Fruit fly (Drosophila melanogaster) whole organism, embryonic: Measurements from ENCODE around the gene Gsc.

Experiments used
- CG12299 ChIP-seq: fragments of 200-800 bp; sonication (Bioruptor generic); optimal IDR thresholded peaks from 2 replicates; lab custom pipeline; 2018; ENCODE audit warnings: missing biosample characterization, mild to moderate bottlenecking, missing genetic modification characterization
- CG13775 ChIP-seq: fragments of 200-800 bp; sonication (Bioruptor generic); optimal IDR thresholded peaks from 3 replicates; lab custom pipeline; 2017; ENCODE audit warnings: missing biosample characterization, mild to moderate bottlenecking, missing genetic modification characterization
- CG16813 ChIP-seq: fragments of 200-800 bp; sonication (Bioruptor generic); IDR thresholded peaks from 3 replicates; pipeline ENCODE4 v1.3.6; 2022; ENCODE audit warnings: missing biosample characterization, missing genetic modification characterization; ENCODE audit not compliant: partially characterized antibody
- CG16863 ChIP-seq: fragments of 200-800 bp; sonication (Bioruptor generic); optimal IDR thresholded peaks from 3 replicates; lab custom pipeline; 2016; ENCODE audit warnings: missing biosample characterization, missing genetic modification characterization
- CG18011 ChIP-seq: fragments of 200-800 bp; sonication (Bioruptor generic); optimal IDR thresholded peaks from 2 replicates; lab custom pipeline; 2017; ENCODE audit warnings: missing biosample characterization, missing genetic modification characterization, mild to moderate bottlenecking, moderate library complexity, missing genotype
- CG3726 ChIP-seq: fragments of 200-800 bp; sonication (Bioruptor generic); IDR thresholded peaks from 3 replicates; pipeline ENCODE4, ENCODE4 v1.3.6; 2022; ENCODE audit warnings: missing biosample characterization, missing genetic modification characterization
- CG3995 ChIP-seq: fragments of 200-800 bp; sonication (Bioruptor generic); optimal IDR thresholded peaks from 3 replicates; lab custom pipeline; 2016; ENCODE audit warnings: missing biosample characterization, missing genetic modification characterization
- CG6765 ChIP-seq: fragments of 200-800 bp; sonication (Bioruptor generic); optimal IDR thresholded peaks from 3 replicates; lab custom pipeline; 2017; ENCODE audit warnings: missing biosample characterization, mild to moderate bottlenecking, missing genetic modification characterization
- CG8290 ChIP-seq, 3 experiments: fragments of 200-800 bp; sonication (Bioruptor generic); optimal IDR thresholded peaks; 2 replicates each; lab custom pipeline; 2016 to 2019; ENCODE audit warnings: missing biosample characterization in 3 of 3, missing genetic modification characterization in 3 of 3, mild to moderate bottlenecking in 2 of 3, moderate library complexity in 1 of 3
- Deaf1 ChIP-seq: fragments of 200-800 bp; optimal IDR thresholded peaks from 3 replicates; lab custom pipeline; 2019; ENCODE audit warnings: missing biosample characterization, mild to moderate bottlenecking, missing genetic modification characterization, moderate library complexity
- Gsc ChIP-seq: fragments of 200-800 bp; sonication (Bioruptor generic); IDR thresholded peaks from 2 replicates; pipeline ENCODE4 v1.3.6; 2022; ENCODE audit warnings: missing biosample characterization, missing genetic modification characterization
- Gug ChIP-seq: fragments of 200-800 bp; sonication (Bioruptor generic); IDR thresholded peaks from 4 replicates; pipeline ENCODE4 v1.3.6; 2022; ENCODE audit warnings: missing biosample characterization, missing genetic modification characterization
- HLH54F ChIP-seq: fragments of 200-800 bp; sonication (Bioruptor generic); optimal IDR thresholded peaks from 3 replicates; lab custom pipeline; 2016; ENCODE audit warnings: missing biosample characterization, missing genetic modification characterization
- Mad ChIP-seq: fragments of 200-800 bp; sonication (Bioruptor generic); optimal IDR thresholded peaks from 2 replicates; lab custom pipeline; 2016; ENCODE audit warnings: missing biosample characterization, missing genetic modification characterization
- Pdp1 ChIP-seq, 2 experiments: fragments of 200-800 bp; sonication (Bioruptor generic); optimal IDR thresholded peaks; 3 replicates each; lab custom pipeline; 2016; ENCODE audit warnings: missing biosample characterization in 2 of 2, missing genetic modification characterization in 2 of 2, mild to moderate bottlenecking in 1 of 2, moderate library complexity in 1 of 2
- Sin3A ChIP-seq: fragments of >200 bp; optimal IDR thresholded peaks from 2 replicates; lab custom pipeline; 2018
- ab ChIP-seq: fragments of 200-800 bp; sonication (Bioruptor generic); optimal IDR thresholded peaks from 2 replicates; lab custom pipeline; 2016; ENCODE audit warnings: missing biosample characterization, missing genetic modification characterization
- amos ChIP-seq: fragments of 200-800 bp; sonication (Bioruptor generic); IDR thresholded peaks from 2 replicates; pipeline ENCODE4 v1.3.6; 2022; ENCODE audit warnings: missing biosample characterization, missing genetic modification characterization; ENCODE audit not compliant: partially characterized antibody
- chinmo ChIP-seq: fragments of 200-800 bp; sonication (Bioruptor generic); IDR thresholded peaks from 4 replicates; pipeline ENCODE4 v1.3.6; 2022; ENCODE audit warnings: missing biosample characterization, missing genetic modification characterization; ENCODE audit not compliant: partially characterized antibody
- corto ChIP-seq: fragments of 200-800 bp; sonication (Bioruptor generic); optimal IDR thresholded peaks from 2 replicates; lab custom pipeline; 2016; ENCODE audit warnings: missing biosample characterization, mild to moderate bottlenecking, missing genetic modification characterization, moderate library complexity
- dysf ChIP-seq: fragments of 200-800 bp; sonication (Bioruptor generic); IDR thresholded peaks from 3 replicates; pipeline ENCODE4 v1.3.6; 2022; ENCODE audit warnings: missing biosample characterization, missing genetic modification characterization
- eve ChIP-seq, 2 experiments: fragments of >200 bp; optimal IDR thresholded peaks; 2 replicates each; lab custom pipeline; 2017; ENCODE audit warnings: missing biosample characterization in 2 of 2, missing genetic modification characterization in 2 of 2
- gsb-n ChIP-seq: fragments of 200-800 bp; sonication (Bioruptor generic); optimal IDR thresholded peaks from 3 replicates; lab custom pipeline; 2018; ENCODE audit warnings: missing biosample characterization, mild to moderate bottlenecking, missing genetic modification characterization
- ind ChIP-seq: fragments of 200-800 bp; sonication (Bioruptor generic); optimal IDR thresholded peaks from 3 replicates; lab custom pipeline; 2016; ENCODE audit warnings: missing biosample characterization, missing genetic modification characterization
- lbe ChIP-seq: fragments of 200-800 bp; sonication (Bioruptor generic); optimal IDR thresholded peaks from 2 replicates; lab custom pipeline; 2016; ENCODE audit warnings: missing biosample characterization, mild to moderate bottlenecking, missing genetic modification characterization
- oc ChIP-seq: fragments of 200-800 bp; sonication (Bioruptor generic); optimal IDR thresholded peaks from 2 replicates; lab custom pipeline; 2018; ENCODE audit warnings: missing biosample characterization, mild to moderate bottlenecking, missing genetic modification characterization, moderate library complexity
- prd ChIP-seq, 3 experiments: fragments of >200 bp in 2 of 3; fragments of 200-800 bp in 1 of 3; sonication (Bioruptor generic) in 1 of 3; optimal IDR thresholded peaks in 2 of 3; IDR thresholded peaks in 1 of 3; 2 replicates in 2 of 3; 3 replicates in 1 of 3; pipeline versions ENCODE4 v1.3.6 to Lab custom; 2017 to 2022; ENCODE audit warnings: missing biosample characterization in 1 of 3, missing genetic modification characterization in 1 of 3
- sd ChIP-seq: fragments of 200-800 bp; sonication (Bioruptor generic); optimal IDR thresholded peaks from 3 replicates; lab custom pipeline; 2018; ENCODE audit warnings: missing biosample characterization, mild to moderate bottlenecking, missing genetic modification characterization, moderate library complexity
- sqz ChIP-seq: fragments of 200-800 bp; sonication (Bioruptor generic); optimal IDR thresholded peaks from 3 replicates; lab custom pipeline; 2018; ENCODE audit warnings: missing biosample characterization, mild to moderate bottlenecking, missing genetic modification characterization
- unc-4 ChIP-seq: fragments of 200-800 bp; sonication (Bioruptor generic); IDR thresholded peaks from 2 replicates; pipeline ENCODE4 v1.3.6; 2022; ENCODE audit warnings: missing biosample characterization, missing genetic modification characterization; ENCODE audit not compliant: partially characterized antibody
- usp ChIP-seq: fragments of >200 bp; optimal IDR thresholded peaks from 2 replicates; lab custom pipeline; 2017; ENCODE audit warnings: missing biosample characterization, missing genetic modification characterization
- wek ChIP-seq: fragments of 200-800 bp; sonication (Bioruptor generic); optimal IDR thresholded peaks from 3 replicates; lab custom pipeline; 2018; ENCODE audit warnings: missing biosample characterization, mild to moderate bottlenecking, missing genetic modification characterization, moderate library complexity
- zen ChIP-seq: fragments of 200-800 bp; sonication (Bioruptor generic); optimal IDR thresholded peaks from 3 replicates; lab custom pipeline; 2018; ENCODE audit warnings: missing biosample characterization, mild to moderate bottlenecking, missing genetic modification characterization, moderate library complexity

Gene Gsc

dm6 chr2L:624317-624716 is 29.8 kb upstream of the Gsc start, which contains the start of gene lectin-21Ca (continued):
- TF ChIP-seq Pdp1 (GFP tag; optimal IDR thresholded peaks at IDR 0.05; lab: Kevin White, UChicago) (no peak), prd (optimal IDR thresholded peaks at IDR 0.05; lab: Kevin White, UChicago) (no peak), prd (GFP tag; IDR thresholded peaks at IDR 0.05; lab: Robert Waterston, UW) (no peak)
- TF ChIP-seq, all 482 proteins: peak for 0

- TF ChIP-seq corto (GFP tag; lab: Kevin White, UChicago) (peak; percentile 49), Gug (GFP tag; lab: Robert Waterston, UW) (no peak), eve (GFP tag; optimal IDR thresholded peaks at IDR 0.05; lab: Kevin White, UChicago) (no peak), lbe (peak; percentile 21), oc (tag; lab: Kevin White, UChicago) (no peak)
Observed at dm6 chr2L:623210-623873, 28.9 kb upstream of the Gsc start.

DNA sequence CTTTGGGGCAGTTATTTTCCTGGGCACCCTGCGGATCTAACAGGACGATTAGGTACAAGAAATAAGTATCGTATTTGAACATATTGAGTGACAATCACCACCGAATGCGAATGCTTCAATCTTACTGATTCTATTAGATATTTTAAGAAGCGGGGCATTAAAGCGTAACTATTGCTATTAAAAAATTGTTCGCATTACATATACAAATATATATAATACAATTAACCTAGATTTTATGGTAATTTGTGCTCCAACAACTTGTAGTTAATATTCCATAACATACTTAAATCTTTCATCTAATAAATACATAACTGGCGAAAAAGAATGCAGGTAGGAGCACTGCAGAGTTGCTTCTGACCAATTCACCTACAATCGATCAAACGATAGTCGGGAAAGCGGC is 26.6 kb upstream of the Gsc start, which contains the start of gene lectin-21Cb:
Gene lectin-21Cb (minus strand): TSS at position 101 of the 400 bp plus-strand sequence.
- TF ChIP-seq CG16813 (no peak), Sin3A (lab: Kevin White, UChicago) (no peak)

DNA sequence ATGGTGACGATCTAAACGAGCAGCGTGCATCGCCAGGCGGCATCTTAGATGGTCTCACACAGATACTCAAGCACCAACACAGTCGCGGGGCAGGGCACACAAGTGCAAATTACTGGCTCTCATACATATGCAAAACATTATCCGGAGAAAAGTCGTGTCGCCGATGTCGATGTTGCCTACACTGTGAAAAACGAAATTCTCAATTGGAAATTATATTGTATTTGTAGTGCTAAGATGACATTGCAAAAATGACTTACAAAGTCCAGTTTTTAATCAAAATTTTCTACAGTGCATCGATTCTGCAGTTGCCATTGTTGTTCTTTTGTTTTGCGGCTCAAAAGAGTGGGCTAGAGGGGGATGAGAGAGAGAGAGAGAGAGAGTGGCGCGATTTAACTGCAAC is 25.3 kb upstream of the Gsc start:
- TF ChIP-seq CG12299 (tag; lab: Kevin White, UChicago): no peak
- no peak for TF ChIP-seq Deaf1
- TF ChIP-seq Gsc (GFP tag; lab: Robert Waterston, UW): 0 out of 2 replicates have a peak, but pooled peaks have one; percentile 8
- TF ChIP-seq, all 482 proteins: peak for 1

- TF ChIP-seq sqz (GFP tag; lab: Kevin White, UChicago) (no peak), sd (tag; lab: Kevin White, UChicago) (no peak), ind (no peak), dysf (no peak), Mad (GFP tag; lab: Kevin White, UChicago) (no peak), gsb-n (tag; lab: Kevin White, UChicago) (no peak), CG8290 (GFP tag; optimal IDR thresholded peaks at IDR 0.05; lab: Kevin White, UChicago) (no peak), CG8290 (tag; optimal IDR thresholded peaks at IDR 0.05; lab: Kevin White, UChicago) (no peak), wek (GFP tag; lab: Kevin White, UChicago) (no peak), oc (tag; lab: Kevin White, UChicago) (no peak), CG3995 (GFP tag; lab: Kevin White, UChicago) (no peak), CG16863 (GFP tag; lab: Kevin White, UChicago) (no peak), usp (no peak), CG3726 (GFP tag; lab: Robert Waterston, UW) (no peak), ab (GFP tag; lab: Kevin White, UChicago) (no peak)
Observed at dm6 chr2L:615023-615422, 20.5 kb upstream of the Gsc start.

- TF ChIP-seq CG3726 (GFP tag; lab: Robert Waterston, UW) (no peak), amos (GFP tag; lab: Robert Waterston, UW) (no peak), CG13775 (GFP tag; lab: Kevin White, UChicago) (no peak), CG6765 (no peak), zen (tag; lab: Kevin White, UChicago) (no peak), unc-4 (GFP tag; lab: Robert Waterston, UW) (no peak), CG18011 (GFP tag; lab: Kevin White, UChicago) (no peak), HLH54F (no peak), chinmo (GFP tag; lab: Robert Waterston, UW) (no peak)
- TF ChIP-seq, all 482 proteins: peak for 0
Observed at dm6 chr2L:612778-613177, 18.3 kb upstream of the Gsc start.
